Fruit fly (Drosophila melanogaster) whole organism, embryonic: Measurements from ENCODE around the gene fig.

ENCODE experiments used
- Adf1 ChIP-seq: fragments of 200-800 bp; sonication (Bioruptor generic); IDR thresholded peaks from 2 replicates; pipeline ENCODE4 v1.3.6; 2022; ENCODE audit warnings: missing biosample characterization, missing genetic modification characterization
- Atf3 ChIP-seq: fragments of 200-800 bp; sonication (Bioruptor generic); optimal IDR thresholded peaks from 3 replicates; lab custom pipeline; 2016; ENCODE audit warnings: missing biosample characterization, missing genetic modification characterization
- CG1024 ChIP-seq: fragments of 200-800 bp; sonication (Bioruptor generic); IDR thresholded peaks from 2 replicates; pipeline ENCODE4 v1.3.6; 2022; ENCODE audit warnings: missing biosample characterization, missing genetic modification characterization
- CG10654 ChIP-seq: fragments of 200-800 bp; sonication (Bioruptor generic); optimal IDR thresholded peaks from 2 replicates; lab custom pipeline; 2016; ENCODE audit warnings: missing biosample characterization, missing genetic modification characterization
- CG11456 ChIP-seq: fragments of 200-800 bp; sonication (Bioruptor generic); IDR thresholded peaks from 3 replicates; pipeline ENCODE4 v1.3.6; 2022; ENCODE audit warnings: missing biosample characterization, missing genetic modification characterization
- CG11723 ChIP-seq: fragments of 200-800 bp; sonication (Bioruptor generic); optimal IDR thresholded peaks from 2 replicates; lab custom pipeline; 2017; ENCODE audit warnings: missing biosample characterization, mild to moderate bottlenecking, missing genetic modification characterization
- CG14014 ChIP-seq: fragments of 200-800 bp; sonication (Bioruptor generic); IDR thresholded peaks from 2 replicates; pipeline ENCODE4 v1.3.6; 2022; ENCODE audit warnings: missing biosample characterization, missing genetic modification characterization
- CG1603 ChIP-seq: fragments of 200-800 bp; sonication (Bioruptor generic); optimal IDR thresholded peaks from 2 replicates; lab custom pipeline; 2019; ENCODE audit warnings: missing biosample characterization, mild to moderate bottlenecking, missing genetic modification characterization, moderate library complexity
- CG16813 ChIP-seq: fragments of 200-800 bp; sonication (Bioruptor generic); IDR thresholded peaks from 3 replicates; pipeline ENCODE4 v1.3.6; 2022; ENCODE audit warnings: missing biosample characterization, missing genetic modification characterization; ENCODE audit not compliant: partially characterized antibody
- CG17328 ChIP-seq: fragments of 200-800 bp; sonication (Bioruptor generic); IDR thresholded peaks from 2 replicates; pipeline ENCODE4 v1.3.6; 2022; ENCODE audit warnings: missing biosample characterization, missing genetic modification characterization
- CG17385 ChIP-seq: fragments of 200-800 bp; sonication (Bioruptor generic); optimal IDR thresholded peaks from 3 replicates; lab custom pipeline; 2018; ENCODE audit warnings: missing biosample characterization, mild to moderate bottlenecking, missing genetic modification characterization
- CG31388 ChIP-seq: fragments of 200-800 bp; sonication (Bioruptor generic); optimal IDR thresholded peaks from 2 replicates; lab custom pipeline; 2016; ENCODE audit warnings: missing biosample characterization, missing genetic modification characterization
- CG3163 ChIP-seq: fragments of 200-800 bp; sonication (Bioruptor generic); optimal IDR thresholded peaks from 3 replicates; lab custom pipeline; 2016; ENCODE audit warnings: missing biosample characterization, missing genetic modification characterization
- CG3838 ChIP-seq: fragments of 200-800 bp; sonication (Bioruptor generic); optimal IDR thresholded peaks from 3 replicates; lab custom pipeline; 2016; ENCODE audit warnings: missing biosample characterization, missing genetic modification characterization
- CG4820 ChIP-seq: fragments of 200-800 bp; sonication (Bioruptor generic); optimal IDR thresholded peaks from 3 replicates; lab custom pipeline; 2016; ENCODE audit warnings: missing biosample characterization, missing genetic modification characterization
- CG6654 ChIP-seq: fragments of 200-800 bp; sonication (Bioruptor generic); optimal IDR thresholded peaks from 2 replicates; lab custom pipeline; 2017; ENCODE audit warnings: missing biosample characterization, mild to moderate bottlenecking, missing genetic modification characterization
- CG8359 ChIP-seq: fragments of 200-800 bp; sonication (Bioruptor generic); optimal IDR thresholded peaks from 2 replicates; lab custom pipeline; 2017; ENCODE audit warnings: missing biosample characterization, mild to moderate bottlenecking, missing genetic modification characterization, borderline replicate concordance
- D19A ChIP-seq: fragments of 200-800 bp; optimal IDR thresholded peaks from 3 replicates; lab custom pipeline; 2019; ENCODE audit warnings: missing biosample characterization, mild to moderate bottlenecking, missing genetic modification characterization, moderate library complexity
- Doc2 ChIP-seq: fragments of 200-800 bp; sonication (Bioruptor generic); IDR thresholded peaks from 2 replicates; pipeline ENCODE4 v1.3.6; 2022; ENCODE audit warnings: missing biosample characterization, missing genetic modification characterization
- Dp ChIP-seq: fragments of 200-800 bp; sonication (Bioruptor generic); optimal IDR thresholded peaks from 2 replicates; lab custom pipeline; 2018; ENCODE audit warnings: missing biosample characterization, mild to moderate bottlenecking, missing genetic modification characterization, moderate library complexity
- Elba2 ChIP-seq: fragments of 200-800 bp; sonication (Bioruptor generic); optimal IDR thresholded peaks from 3 replicates; lab custom pipeline; 2016; ENCODE audit warnings: missing biosample characterization, missing genetic modification characterization
- HLHmδ ChIP-seq: fragments of 200-800 bp; sonication (Bioruptor generic); optimal IDR thresholded peaks from 2 replicates; lab custom pipeline; 2018; ENCODE audit warnings: missing biosample characterization, mild to moderate bottlenecking, missing genetic modification characterization, moderate library complexity
- Hey ChIP-seq: fragments of 200-800 bp; sonication (Bioruptor generic); optimal IDR thresholded peaks from 3 replicates; lab custom pipeline; 2018; ENCODE audit warnings: missing biosample characterization, mild to moderate bottlenecking, missing genetic modification characterization
- Hr51 ChIP-seq, 2 experiments: fragments of 200-800 bp; sonication (Bioruptor generic); optimal IDR thresholded peaks; 2 replicates in 1 of 2; 3 replicates in 1 of 2; lab custom pipeline; 2016 to 2018; ENCODE audit warnings: missing biosample characterization in 2 of 2, missing genetic modification characterization in 2 of 2, mild to moderate bottlenecking in 1 of 2, moderate library complexity in 1 of 2
- Lim3 ChIP-seq: fragments of 200-800 bp; sonication (Bioruptor generic); IDR thresholded peaks from 2 replicates; pipeline ENCODE4 v1.3.6; 2022; ENCODE audit warnings: missing biosample characterization, missing genetic modification characterization
- Poxn ChIP-seq: fragments of 200-800 bp; sonication (Bioruptor generic); IDR thresholded peaks from 2 replicates; pipeline ENCODE4 v1.3.6; 2022; ENCODE audit warnings: missing biosample characterization, missing genetic modification characterization
- Scr ChIP-seq: fragments of 200-800 bp; sonication (Bioruptor generic); IDR thresholded peaks from 2 replicates; pipeline ENCODE4 v1.3.6; 2022; ENCODE audit warnings: missing biosample characterization, missing genetic modification characterization; ENCODE audit not compliant: partially characterized antibody
- Taf1 ChIP-seq: fragments of 200-800 bp; sonication (Bioruptor generic); IDR thresholded peaks from 2 replicates; pipeline ENCODE4 v1.3.6; 2022; ENCODE audit warnings: missing biosample characterization, missing genetic modification characterization
- Tbp ChIP-seq: fragments of >200 bp; optimal IDR thresholded peaks from 2 replicates; lab custom pipeline; 2018; ENCODE audit warnings: missing biosample characterization, missing genetic modification characterization
- Trl ChIP-seq, 3 experiments: fragments of >200 bp in 2 of 3; fragments of 200-800 bp in 1 of 3; sonication (Bioruptor generic) in 1 of 3; optimal IDR thresholded peaks; 2 replicates in 1 of 3; 3 replicates in 2 of 3; lab custom pipeline; 2016 to 2017; ENCODE audit warnings: missing biosample characterization in 1 of 3, missing genetic modification characterization in 1 of 3
- Usf ChIP-seq: fragments of 200-800 bp; sonication (Bioruptor generic); optimal IDR thresholded peaks from 2 replicates; lab custom pipeline; 2017; ENCODE audit warnings: missing genotype, missing biosample characterization, missing genetic modification characterization
- ap ChIP-seq: fragments of 200-800 bp; sonication (Bioruptor generic); IDR thresholded peaks from 2 replicates; pipeline ENCODE4 v1.3.6; 2022; ENCODE audit warnings: missing biosample characterization, missing genetic modification characterization
- br ChIP-seq: fragments of >200 bp; optimal IDR thresholded peaks from 2 replicates; lab custom pipeline; 2017
- chm ChIP-seq: fragments of 200-800 bp; sonication (Bioruptor generic); IDR thresholded peaks from 2 replicates; pipeline ENCODE4 v1.3.6; 2022; ENCODE audit warnings: missing biosample characterization, missing genetic modification characterization
- ci ChIP-seq: fragments of 200-800 bp; sonication (Bioruptor generic); IDR thresholded peaks from 3 replicates; pipeline ENCODE4 v1.3.6; 2022; ENCODE audit warnings: missing biosample characterization, missing genetic modification characterization
- dati ChIP-seq: fragments of 200-800 bp; sonication (Bioruptor generic); IDR thresholded peaks from 2 replicates; pipeline ENCODE4 v1.3.6; 2022; ENCODE audit warnings: missing biosample characterization, missing genetic modification characterization
- gfzf ChIP-seq: fragments of 200-800 bp; sonication (Bioruptor generic); optimal IDR thresholded peaks from 2 replicates; lab custom pipeline; 2016; ENCODE audit warnings: missing biosample characterization, mild to moderate bottlenecking, missing genetic modification characterization, moderate library complexity
- hbn ChIP-seq: fragments of 200-800 bp; sonication (Bioruptor generic); IDR thresholded peaks from 2 replicates; pipeline ENCODE4 v1.3.6; 2022; ENCODE audit warnings: missing biosample characterization, missing genetic modification characterization; ENCODE audit not compliant: partially characterized antibody
- her ChIP-seq: fragments of 200-800 bp; sonication (Bioruptor generic); optimal IDR thresholded peaks from 2 replicates; lab custom pipeline; 2016; ENCODE audit warnings: missing biosample characterization, missing genetic modification characterization
- nau ChIP-seq: fragments of 200-800 bp; sonication (Bioruptor generic); optimal IDR thresholded peaks from 3 replicates; lab custom pipeline; 2017; ENCODE audit warnings: missing biosample characterization, mild to moderate bottlenecking, missing genetic modification characterization, missing genetic modification reagents
- org-1 ChIP-seq: fragments of 200-800 bp; sonication (Bioruptor generic); optimal IDR thresholded peaks from 2 replicates; lab custom pipeline; 2017; ENCODE audit warnings: missing biosample characterization, missing genetic modification characterization
- pan ChIP-seq, 4 experiments: fragments of >200 bp in 3 of 4; fragments of 200-800 bp in 1 of 4; sonication (Bioruptor generic) in 1 of 4; optimal IDR thresholded peaks in 3 of 4; IDR thresholded peaks in 1 of 4; 2 replicates each; pipeline versions ENCODE4 v1.3.6 to Lab custom; 2017 to 2022; ENCODE audit warnings: missing biosample characterization in 2 of 4, missing genetic modification characterization in 2 of 4, mixed read lengths in 1 of 4
- pfk ChIP-seq: fragments of 200-800 bp; sonication (Bioruptor generic); optimal IDR thresholded peaks from 2 replicates; lab custom pipeline; 2018; ENCODE audit warnings: missing biosample characterization, mild to moderate bottlenecking, missing genetic modification characterization, moderate library complexity
- psq ChIP-seq: fragments of 200-800 bp; sonication (Bioruptor generic); optimal IDR thresholded peaks from 2 replicates; lab custom pipeline; 2017; ENCODE audit warnings: missing biosample characterization, missing genetic modification characterization
- unc-4 ChIP-seq: fragments of 200-800 bp; sonication (Bioruptor generic); IDR thresholded peaks from 2 replicates; pipeline ENCODE4 v1.3.6; 2022; ENCODE audit warnings: missing biosample characterization, missing genetic modification characterization; ENCODE audit not compliant: partially characterized antibody
- unpg ChIP-seq: fragments of 200-800 bp; sonication (Bioruptor generic); optimal IDR thresholded peaks from 3 replicates; lab custom pipeline; 2018; ENCODE audit warnings: missing biosample characterization, mild to moderate bottlenecking, missing genetic modification characterization, moderate library complexity
- vnd ChIP-seq: fragments of 200-800 bp; sonication (Bioruptor generic); IDR thresholded peaks from 3 replicates; pipeline ENCODE4 v1.3.6; 2022; ENCODE audit warnings: missing biosample characterization, missing genetic modification characterization; ENCODE audit not compliant: partially characterized antibody
- wdn ChIP-seq: fragments of 200-800 bp; sonication (Bioruptor generic); IDR thresholded peaks from 2 replicates; pipeline ENCODE4 v1.3.6; 2022; ENCODE audit warnings: missing biosample characterization, missing genetic modification characterization
- wor ChIP-seq: fragments of 200-800 bp; sonication (Bioruptor generic); IDR thresholded peaks from 2 replicates; pipeline ENCODE4 v1.3.6; 2022; ENCODE audit warnings: missing biosample characterization, missing genetic modification characterization
- zfh2 ChIP-seq: fragments of 200-800 bp; sonication (Bioruptor generic); optimal IDR thresholded peaks from 2 replicates; lab custom pipeline; 2016; ENCODE audit warnings: missing biosample characterization, missing genetic modification characterization

fig gene

dm6 chr3R:29745056-29745455 is 35.2 kb downstream of the fig start, which contains the start of the genes Wdr24 and IntS11 (continued):
- no peak for TF ChIP-seq CG3163 (GFP tag; lab: Kevin White, UChicago)
- no peak for TF ChIP-seq Tbp (GFP tag; lab: Kevin White, UChicago)
- peak; percentile 64 for TF ChIP-seq CG17385 (GFP tag; lab: Kevin White, UChicago)
- peak; percentile 93 for TF ChIP-seq CG11456
- no peak for TF ChIP-seq Hey (tag; lab: Kevin White, UChicago)
- TF ChIP-seq unc-4 (GFP tag; lab: Robert Waterston, UW), result peak; percentile 30; the same call in 1 of the 2 replicates
- no peak for TF ChIP-seq pfk (GFP tag; lab: Kevin White, UChicago)
- TF ChIP-seq CG14014 (GFP tag; lab: Robert Waterston, UW), result peak; percentile 94
- peak; percentile 48 for TF ChIP-seq CG10654 (GFP tag; lab: Kevin White, UChicago)
- peak; percentile 87 for TF ChIP-seq Poxn
- peak; percentile 76 for TF ChIP-seq ap (GFP tag; lab: Robert Waterston, UW)
- peak; percentile 52; the same call in 2 of the 3 replicates for TF ChIP-seq vnd (GFP tag; lab: Robert Waterston, UW)
- peak; percentile 69 for TF ChIP-seq chm (GFP tag; lab: Robert Waterston, UW)
- TF ChIP-seq br (lab: Kevin White, UChicago), result no peak
- TF ChIP-seq CG4820, result peak; percentile 57
- TF ChIP-seq CG3838 (GFP tag; lab: Kevin White, UChicago), result no peak
- TF ChIP-seq psq (GFP tag; lab: Kevin White, UChicago), result peak; percentile 28
- TF ChIP-seq wdn (GFP tag; lab: Robert Waterston, UW), result peak; percentile 88
- no peak for TF ChIP-seq nau
- TF ChIP-seq hbn (GFP tag; lab: Robert Waterston, UW), result no peak
- peak; percentile 64 for TF ChIP-seq Lim3 (GFP tag; lab: Robert Waterston, UW)
- peak; percentile 37 for TF ChIP-seq Atf3 (GFP tag; lab: Kevin White, UChicago)
- no peak for TF ChIP-seq CG11723 (GFP tag; lab: Kevin White, UChicago)
- TF ChIP-seq CG8359 (GFP tag; lab: Kevin White, UChicago), result no peak
- TF ChIP-seq org-1, result no peak
- peak in 1 of 2 experiments; percentile 61 for TF ChIP-seq Hr51 (GFP tag; optimal IDR thresholded peaks at IDR 0.05; lab: Kevin White, UChicago)
- TF ChIP-seq her (GFP tag; lab: Kevin White, UChicago), result no peak
- peak; percentile 48 for TF ChIP-seq Dp (GFP tag; lab: Kevin White, UChicago)
- peak; percentile 92 for TF ChIP-seq Elba2
- peak; percentile 87 for TF ChIP-seq Usf (GFP tag; lab: Kevin White, UChicago)
- TF ChIP-seq dati, result 0 out of 2 replicates have a peak, but pooled peaks have one; percentile 39
- peak; percentile 51 for TF ChIP-seq Scr (GFP tag; lab: Robert Waterston, UW)
- peak; percentile 71 for TF ChIP-seq Adf1
- peak; percentile 94 for TF ChIP-seq zfh2 (GFP tag; lab: Kevin White, UChicago)
- peak; percentile 69 for TF ChIP-seq wor (GFP tag; lab: Robert Waterston, UW)
- peak; percentile 64 for TF ChIP-seq Doc2
- TF ChIP-seq ci (GFP tag; lab: Robert Waterston, UW), result peak; percentile 89
- TF ChIP-seq HLHmδ (GFP tag; lab: Kevin White, UChicago), result no peak
- TF ChIP-seq CG1024, result peak; percentile 59; the same call in 1 of the 2 replicates
- no peak for TF ChIP-seq CG6654 (GFP tag; lab: Kevin White, UChicago)
- TF ChIP-seq CG31388 (GFP tag; lab: Kevin White, UChicago), result peak; percentile 34
- TF ChIP-seq CG17328 (GFP tag; lab: Robert Waterston, UW), result peak; percentile 75
- TF ChIP-seq gfzf (GFP tag; lab: Kevin White, UChicago), result peak; percentile 61
- no peak for TF ChIP-seq Trl (optimal IDR thresholded peaks at IDR 0.05; lab: Kevin White, UChicago)
- TF ChIP-seq Trl (GFP tag; optimal IDR thresholded peaks at IDR 0.05; lab: Kevin White, UChicago), result peak; percentile 41
- no peak for TF ChIP-seq D19A (tag; lab: Kevin White, UChicago)
- TF ChIP-seq CG16813 (GFP tag; lab: Robert Waterston, UW), result 0 out of 3 replicates have a peak, but pooled peaks have one; percentile 26
- TF ChIP-seq Taf1 (GFP tag; lab: Robert Waterston, UW), result peak; percentile 86
- peak; percentile 89 for TF ChIP-seq CG1603
- TF ChIP-seq unpg (GFP tag; lab: Kevin White, UChicago), result peak; percentile 84
- no peak for TF ChIP-seq pan (optimal IDR thresholded peaks at IDR 0.05; lab: Kevin White, UChicago)
- TF ChIP-seq pan (GFP tag; optimal IDR thresholded peaks at IDR 0.05 in 1 of 2, IDR thresholded peaks at IDR 0.05 in 1 of 2), result peak in 1 of 2 experiments; percentile 96
